Fruit fly (Drosophila melanogaster): ENCODE results near the gene Zyx.

Zyx gene

dm6 chr4:1090304-1090703 lies 25.5 kb upstream of the Zyx start:
- no peak for TF ChIP-seq Smox (GFP tag; optimal IDR thresholded peaks at IDR 0.05)
- TF ChIP-seq cyc (GFP tag; optimal IDR thresholded peaks at IDR 0.05): no peak
- no peak for TF ChIP-seq OdsH (GFP tag; optimal IDR thresholded peaks at IDR 0.05)
- TF ChIP-seq CG10631 (GFP tag; optimal IDR thresholded peaks at IDR 0.05): no peak
- TF ChIP-seq CG3919 (GFP tag; optimal IDR thresholded peaks at IDR 0.05): no peak
- no peak for TF ChIP-seq Hr39 (GFP tag; optimal IDR thresholded peaks at IDR 0.05)
- no peak for TF ChIP-seq net (GFP tag; optimal IDR thresholded peaks at IDR 0.05)
- TF ChIP-seq Lpt (GFP tag; optimal IDR thresholded peaks at IDR 0.05): no peak
- TF ChIP-seq spab (GFP tag; optimal IDR thresholded peaks at IDR 0.05): no peak
- TF ChIP-seq CG9139 (GFP tag; optimal IDR thresholded peaks at IDR 0.05): no peak
- no peak for TF ChIP-seq Ets96B (tag; optimal IDR thresholded peaks at IDR 0.05)
- TF ChIP-seq CG32006 (GFP tag; optimal IDR thresholded peaks at IDR 0.05): no peak
- TF ChIP-seq esn (GFP tag; optimal IDR thresholded peaks at IDR 0.05): no peak
- no peak for TF ChIP-seq Eip93F (GFP tag; optimal IDR thresholded peaks at IDR 0.05)
- no peak for TF ChIP-seq CG6792 (GFP tag; optimal IDR thresholded peaks at IDR 0.05)

dm6 chr4:1088480-1088879 lies 23.7 kb upstream of the Zyx start, which contains the start of gene sv:
sv (plus strand) TSS chr4:1088798.
- TF ChIP-seq CG10631 (GFP tag; optimal IDR thresholded peaks at IDR 0.05): no peak
- no peak for TF ChIP-seq Sox102F (GFP tag; optimal IDR thresholded peaks at IDR 0.05)
- TF ChIP-seq OdsH (GFP tag; optimal IDR thresholded peaks at IDR 0.05): no peak
- no peak for TF ChIP-seq Lpt (GFP tag; optimal IDR thresholded peaks at IDR 0.05)
- TF ChIP-seq ss (GFP tag; optimal IDR thresholded peaks at IDR 0.05): no peak

dm6 chr4:1084326-1085062 lies 19.7 kb upstream of the Zyx start, which contains the start of gene Actbeta:
Actbeta (minus strand) TSS chr4:1084796.
- TF ChIP-seq Eip93F (GFP tag; optimal IDR thresholded peaks at IDR 0.05) (no peak), CG8319 (GFP tag; optimal IDR thresholded peaks at IDR 0.05) (no peak)

dm6 chr4:1064219-1064618 lies 582 bp downstream of the Zyx start:
- no peak for TF ChIP-seq Eip78C (GFP tag)
- TF ChIP-seq OdsH (GFP tag; optimal IDR thresholded peaks at IDR 0.05): peak; percentile 46
- peak; percentile 27 for TF ChIP-seq Ets96B (tag; optimal IDR thresholded peaks at IDR 0.05)
- no peak for TF ChIP-seq Blimp-1 (GFP tag; optimal IDR thresholded peaks at IDR 0.05)
- TF ChIP-seq esn (GFP tag; optimal IDR thresholded peaks at IDR 0.05): peak; percentile 11
- TF ChIP-seq lz (GFP tag; optimal IDR thresholded peaks at IDR 0.05): no peak
- no peak for TF ChIP-seq Hr39 (GFP tag; optimal IDR thresholded peaks at IDR 0.05)
- TF ChIP-seq achi (GFP tag; optimal IDR thresholded peaks at IDR 0.05): peak; percentile 36
- TF ChIP-seq Smox (GFP tag; optimal IDR thresholded peaks at IDR 0.05): no peak
- TF ChIP-seq net (GFP tag; optimal IDR thresholded peaks at IDR 0.05): no peak
- no peak for TF ChIP-seq Sox102F (GFP tag; optimal IDR thresholded peaks at IDR 0.05)
- TF ChIP-seq CG16779 (tag; optimal IDR thresholded peaks at IDR 0.05): no peak
- peak; percentile 26 for TF ChIP-seq acj6 (GFP tag; optimal IDR thresholded peaks at IDR 0.05)
- TF ChIP-seq CG10669 (GFP tag; optimal IDR thresholded peaks at IDR 0.05): no peak
- TF ChIP-seq CG10631 (GFP tag; optimal IDR thresholded peaks at IDR 0.05): peak; percentile 1

dm6 chr4:1062957-1063812 lies 1.6 kb downstream of the Zyx start:
- TF ChIP-seq CG9139 (GFP tag; optimal IDR thresholded peaks at IDR 0.05): no peak
- TF ChIP-seq Gug (GFP tag; IDR thresholded peaks at IDR 0.05): no peak
- no peak for TF ChIP-seq Sox14 (GFP tag; optimal IDR thresholded peaks at IDR 0.05)

dm6 chr4:1061095-1061432 lies 3.7 kb downstream of the Zyx start:
- TF ChIP-seq Eip78C (GFP tag): peak; percentile 44
- TF ChIP-seq pdm3 (GFP tag; optimal IDR thresholded peaks at IDR 0.05): peak; percentile 19
- TF ChIP-seq svp (GFP tag): peak; percentile 55
- no peak for TF ChIP-seq Smox (GFP tag; optimal IDR thresholded peaks at IDR 0.05)

Data from whole organism, prepupa.